Worm (Caenorhabditis elegans) whole organism, L2 larva: ENCODE measurements around the gene F01F1.3.

Source experiments
- ama-1 ChIP-seq: fragments of 150-350 bp; optimal IDR thresholded peaks from 2 replicates; lab custom pipeline; 2018; ENCODE audit warnings: inconsistent platforms
- nhr-237 ChIP-seq: fragments of 150-350 bp; optimal IDR thresholded peaks from 2 replicates; lab custom pipeline; 2014; ENCODE audit warnings: missing biosample characterization, missing genetic modification characterization
- unc-62 ChIP-seq: fragments of 150-350 bp; optimal IDR thresholded peaks from 2 replicates; lab custom pipeline; 2014; ENCODE audit warnings: missing biosample characterization, missing genetic modification reagents, missing genetic modification characterization

DNA sequence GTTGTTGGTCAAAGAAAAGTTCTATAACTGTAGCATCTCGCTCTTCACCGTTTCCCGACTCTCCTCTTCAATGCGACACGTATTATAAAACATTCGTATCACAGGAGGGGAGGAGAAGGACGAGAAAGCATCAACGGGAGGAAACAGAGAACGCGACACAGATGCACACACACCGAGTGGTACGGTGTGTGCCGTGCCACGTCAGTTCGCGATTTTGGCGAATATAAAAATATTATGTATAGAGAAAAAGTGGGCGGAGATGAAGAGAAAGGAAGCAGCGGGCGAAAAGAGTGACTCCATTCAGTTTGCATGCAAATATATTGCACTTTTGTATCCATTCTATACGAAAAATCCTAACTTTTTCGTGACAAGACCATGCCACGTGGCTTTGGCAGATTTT is 43.0 kb downstream of the F01F1.3 start:
- TF ChIP-seq unc-62 (GFP tag; lab: Kevin White, UChicago) (no peak), ama-1 (lab: Kevin White, UChicago) (no peak), nhr-237 (tag; lab: Kevin White, UChicago) (no peak)
